ENCODE assay signal across 4 fruit fly cellular contexts in genomic region chr3R:4813172-4813716, dm6.
TF ChIP-seq lines count a peak whose summit lies in the region.

No protein-coding gene starts in this region.

TF ChIP-seq in whole organism, adult, 20 proteins besides CTCF, POLR2A, EP300 and RAD21 (continued from another document):
- peak; percentile 21 for TF ChIP-seq toe (GFP tag; optimal IDR thresholded peaks at IDR 0.05; lab: Kevin White, UChicago)
- TF ChIP-seq CG11617 (GFP tag; optimal IDR thresholded peaks at IDR 0.05; lab: Kevin White, UChicago): peak; percentile 37

TF ChIP-seq in whole organism, embryonic, 481 proteins besides CTCF, POLR2A, EP300 and RAD21 (continued from another document and continues in another):
- TF ChIP-seq hkb (optimal IDR thresholded peaks at IDR 0.05; lab: Kevin White, UChicago) (no peak), hkb (GFP tag; IDR thresholded peaks at IDR 0.05; lab: Robert Waterston, UW) (peak; percentile 33; the same call in 1 of the 2 replicates), Myb (GFP tag; optimal IDR thresholded peaks at IDR 0.05; lab: Kevin White, UChicago) (no peak), CoRest (tag; optimal IDR thresholded peaks at IDR 0.05; lab: Kevin White, UChicago) (peak; percentile 50), CG10267 (tag; optimal IDR thresholded peaks at IDR 0.05; lab: Kevin White, UChicago) (peak; percentile 48), CG17612 (GFP tag; IDR thresholded peaks at IDR 0.05; lab: Robert Waterston, UW) (no peak), CHES-1-like (GFP tag; optimal IDR thresholded peaks at IDR 0.05; lab: Kevin White, UChicago) (peak; percentile 28), luna (GFP tag; optimal IDR thresholded peaks at IDR 0.05; lab: Kevin White, UChicago) (no peak), Awh (GFP tag; IDR thresholded peaks at IDR 0.05; lab: Robert Waterston, UW) (peak; percentile 72; the same call in 1 of the 2 replicates), CG7928 (GFP tag; optimal IDR thresholded peaks at IDR 0.05; lab: Kevin White, UChicago) (no peak), Sox102F (GFP tag; optimal IDR thresholded peaks at IDR 0.05; lab: Kevin White, UChicago) (no peak), gsb (GFP tag; IDR thresholded peaks at IDR 0.05; lab: Robert Waterston, UW) (no peak; the same call in 1 of the 2 replicates), nom (GFP tag; optimal IDR thresholded peaks at IDR 0.05; lab: Kevin White, UChicago) (peak; percentile 70), Atf6 (GFP tag; IDR thresholded peaks at IDR 0.05; lab: Robert Waterston, UW) (0 out of 2 replicates have a peak, but pooled peaks have one; percentile 34), HLH4C (GFP tag; IDR thresholded peaks at IDR 0.05; lab: Robert Waterston, UW; ENCODE audit: partially characterized antibody) (peak; percentile 55), CG1792 (GFP tag; optimal IDR thresholded peaks at IDR 0.05; lab: Kevin White, UChicago) (peak; percentile 58), HLH54F (GFP tag; optimal IDR thresholded peaks at IDR 0.05; lab: Kevin White, UChicago) (peak; percentile 12), tx (GFP tag; optimal IDR thresholded peaks at IDR 0.05; lab: Kevin White, UChicago) (no peak), rib (GFP tag; IDR thresholded peaks at IDR 0.05; lab: Robert Waterston, UW) (no peak), psq (GFP tag; optimal IDR thresholded peaks at IDR 0.05; lab: Kevin White, UChicago) (peak; percentile 33), dysf (GFP tag; IDR thresholded peaks at IDR 0.05; lab: Robert Waterston, UW) (peak; percentile 63; the same call in 2 of the 3 replicates), hth (optimal IDR thresholded peaks at IDR 0.05; lab: Kevin White, UChicago) (no peak), nerfin-2 (GFP tag; IDR thresholded peaks at IDR 0.05; lab: Robert Waterston, UW; ENCODE audit: partially characterized antibody) (peak; percentile 41; the same call in 1 of the 2 replicates), Sry-δ (GFP tag; optimal IDR thresholded peaks at IDR 0.05; lab: Kevin White, UChicago) (peak; percentile 76), sd (tag; optimal IDR thresholded peaks at IDR 0.05; lab: Kevin White, UChicago) (peak; percentile 32), crp (GFP tag; optimal IDR thresholded peaks at IDR 0.05; lab: Kevin White, UChicago) (peak in 1 of 2 experiments; percentile 11), Med (GFP tag; lab: Kevin White, UChicago) (peak; percentile 89), C15 (GFP tag; IDR thresholded peaks at IDR 0.05; lab: Robert Waterston, UW) (no peak), CG34422 (GFP tag; IDR thresholded peaks at IDR 0.05; lab: Robert Waterston, UW) (peak; percentile 79), Opbp (GFP tag; IDR thresholded peaks at IDR 0.05; lab: Robert Waterston, UW; ENCODE audit: partially characterized antibody) (peak; percentile 64; the same call in 2 of the 3 replicates), CG13287 (GFP tag; IDR thresholded peaks at IDR 0.05; lab: Robert Waterston, UW; ENCODE audit: partially characterized antibody) (peak; percentile 67), CG9727 (GFP tag; optimal IDR thresholded peaks at IDR 0.05; lab: Kevin White, UChicago) (peak; percentile 67), Stat92E (GFP tag; optimal IDR thresholded peaks at IDR 0.05; lab: Kevin White, UChicago) (peak in 1 of 3 experiments; percentile 29), CG31365 (tag; optimal IDR thresholded peaks at IDR 0.05; lab: Kevin White, UChicago) (peak; percentile 50), pnt (GFP tag; optimal IDR thresholded peaks at IDR 0.05; lab: Kevin White, UChicago) (no peak), CG4424 (GFP tag; optimal IDR thresholded peaks at IDR 0.05; lab: Kevin White, UChicago) (peak; percentile 2), gro (GFP tag; optimal IDR thresholded peaks at IDR 0.05; lab: Kevin White, UChicago) (no peak), kah (GFP tag; optimal IDR thresholded peaks at IDR 0.05; lab: Kevin White, UChicago) (peak; percentile 70), jigr1 (GFP tag; IDR thresholded peaks at IDR 0.05; lab: Robert Waterston, UW) (no peak), CG6683 (GFP tag; optimal IDR thresholded peaks at IDR 0.05; lab: Kevin White, UChicago) (peak; percentile 18), tup (GFP tag; optimal IDR thresholded peaks at IDR 0.05; lab: Kevin White, UChicago) (no peak)

TF ChIP-seq in whole organism, prepupa, 60 proteins besides CTCF, POLR2A, EP300 and RAD21 (continued from another document):
- TF ChIP-seq Smox (GFP tag; optimal IDR thresholded peaks at IDR 0.05; lab: Kevin White, UChicago) (no peak), net (GFP tag; optimal IDR thresholded peaks at IDR 0.05; lab: Kevin White, UChicago) (no peak), CG34406 (GFP tag; optimal IDR thresholded peaks at IDR 0.05; lab: Kevin White, UChicago) (peak; percentile 29), CG6854 (GFP tag; optimal IDR thresholded peaks at IDR 0.05; lab: Kevin White, UChicago) (peak; percentile 37), Gug (GFP tag; IDR thresholded peaks at IDR 0.05; lab: Robert Waterston, UW) (no peak), CG6808 (GFP tag; optimal IDR thresholded peaks at IDR 0.05; lab: Kevin White, UChicago) (no peak), fkh (GFP tag; optimal IDR thresholded peaks at IDR 0.05; lab: Kevin White, UChicago) (peak; percentile 99), svp (GFP tag; lab: Kevin White, UChicago) (no peak), lz (GFP tag; optimal IDR thresholded peaks at IDR 0.05; lab: Kevin White, UChicago) (peak; percentile 44), Eip75B (GFP tag; optimal IDR thresholded peaks at IDR 0.05; lab: Kevin White, UChicago) (no peak), topi (GFP tag; optimal IDR thresholded peaks at IDR 0.05; lab: Kevin White, UChicago) (peak; percentile 32), CG31627 (GFP tag; optimal IDR thresholded peaks at IDR 0.05; lab: Kevin White, UChicago) (peak; percentile 31), Met (GFP tag; optimal IDR thresholded peaks at IDR 0.05; lab: Kevin White, UChicago) (no peak), Hr39 (GFP tag; optimal IDR thresholded peaks at IDR 0.05; lab: Kevin White, UChicago) (no peak), salr (GFP tag; optimal IDR thresholded peaks at IDR 0.05; lab: Kevin White, UChicago) (peak in 1 of 2 experiments; percentile 21), CG3919 (GFP tag; optimal IDR thresholded peaks at IDR 0.05; lab: Kevin White, UChicago) (no peak), dac (GFP tag; optimal IDR thresholded peaks at IDR 0.05; lab: Kevin White, UChicago) (no peak), Sox15 (GFP tag; optimal IDR thresholded peaks at IDR 0.05; lab: Kevin White, UChicago) (no peak), cyc (GFP tag; optimal IDR thresholded peaks at IDR 0.05; lab: Kevin White, UChicago) (peak; percentile 36)

TF ChIP-seq in whole organism, wandering third instar larva, 38 proteins besides CTCF, POLR2A, EP300 and RAD21 (continued from another document):
- peak; percentile 28 for TF ChIP-seq br (GFP tag; optimal IDR thresholded peaks at IDR 0.05; lab: Kevin White, UChicago)
- no peak for TF ChIP-seq dsf (GFP tag; optimal IDR thresholded peaks at IDR 0.05; lab: Kevin White, UChicago; ENCODE audit: borderline replicate concordance)
- no peak for TF ChIP-seq Rel (GFP tag; optimal IDR thresholded peaks at IDR 0.05; lab: Kevin White, UChicago)
- peak; percentile 48 for TF ChIP-seq Rel (tag; optimal IDR thresholded peaks at IDR 0.05; lab: Kevin White, UChicago)
- no peak for TF ChIP-seq CrebA (GFP tag; optimal IDR thresholded peaks at IDR 0.05; lab: Kevin White, UChicago; ENCODE audit: borderline replicate concordance)
- TF ChIP-seq rgr (GFP tag; optimal IDR thresholded peaks at IDR 0.05; lab: Kevin White, UChicago): peak; percentile 41
- no peak for TF ChIP-seq Jra (GFP tag; optimal IDR thresholded peaks at IDR 0.05; lab: Kevin White, UChicago)
- TF ChIP-seq Hr83 (GFP tag; optimal IDR thresholded peaks at IDR 0.05; lab: Kevin White, UChicago; ENCODE audit: poor library complexity, severe bottlenecking): peak; percentile 72
- TF ChIP-seq Vsx2 (GFP tag; optimal IDR thresholded peaks at IDR 0.05; lab: Kevin White, UChicago; ENCODE audit: partially characterized antibody): no peak
- TF ChIP-seq Hnf4 (GFP tag; optimal IDR thresholded peaks at IDR 0.05; lab: Kevin White, UChicago): peak; percentile 51
